Worm (Caenorhabditis elegans): ENCODE results near the gene mif-4.

ce11 chrIV:6299523-6299922 lies 36.3 kb downstream of the mif-4 start:
- TF ChIP-seq pag-3 (tag; optimal IDR thresholded peaks at IDR 0.05; ENCODE audit: borderline replicate concordance, insufficient read depth) (no peak), mdl-1 (tag; optimal IDR thresholded peaks at IDR 0.05) (no peak), ama-1 (optimal IDR thresholded peaks at IDR 0.05) (no peak), lin-39 (tag; optimal IDR thresholded peaks at IDR 0.05) (no peak), isw-1 (GFP tag; IDR thresholded peaks at IDR 0.05) (no peak), nhr-85 (tag) (no peak), nhr-11 (tag; optimal IDR thresholded peaks at IDR 0.05) (no peak)

All from whole organism, L1 larva.